Worm (Caenorhabditis elegans) whole organism, late embryonic: ENCODE results near the gene C06C3.12.

Source experiments
- ceh-18 ChIP-seq: sonication (generic microtip); optimal IDR thresholded peaks from 2 replicates; lab custom pipeline; 2016; ENCODE audit warnings: missing genetic modification characterization, missing compliant biosample characterization
- nhr-232 ChIP-seq: sonication (generic microtip); optimal IDR thresholded peaks from 2 replicates; lab custom pipeline; 2016; ENCODE audit warnings: missing genetic modification characterization, missing compliant biosample characterization

DNA sequence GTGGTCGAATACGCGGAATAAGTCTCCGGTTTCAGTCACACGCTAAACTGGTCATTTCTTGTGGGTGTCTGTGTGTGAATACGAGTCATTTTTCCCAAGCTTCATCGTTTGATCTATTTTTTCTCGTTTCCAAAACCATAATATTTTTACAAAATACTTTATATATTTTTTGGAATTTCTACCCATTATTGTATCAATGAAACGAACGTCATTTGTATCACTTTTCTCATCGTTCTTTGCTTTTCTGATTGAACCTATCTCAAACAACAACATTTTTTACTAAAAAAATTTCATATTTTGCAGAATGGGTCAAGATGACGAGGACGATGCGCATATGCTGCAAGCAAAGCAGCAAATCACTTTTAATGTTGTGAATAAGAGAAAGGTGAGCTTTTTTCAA lies 16.7 kb upstream of the C06C3.12 start, which contains the start of gene mel-11:
- TF ChIP-seq nhr-232 (tag; lab: Kevin White, UChicago) (no peak), ceh-18 (no peak)
